Fruit fly (Drosophila melanogaster): ENCODE measurements around the gene Tspo.

The Tspo gene

dm6 chr2L:512028-512427 lies 47.4 kb upstream of the Tspo start (continued):
- no peak for TF ChIP-seq CG10654 (GFP tag; optimal IDR thresholded peaks at IDR 0.05)
- peak in 1 of 2 experiments; percentile 81 for TF ChIP-seq bsh (GFP tag; optimal IDR thresholded peaks at IDR 0.05)
- TF ChIP-seq CG9932 (GFP tag; IDR thresholded peaks at IDR 0.05) = peak; percentile 50
- TF ChIP-seq pnt (GFP tag; optimal IDR thresholded peaks at IDR 0.05) = no peak
- TF ChIP-seq CG7839 (tag; optimal IDR thresholded peaks at IDR 0.05) = peak; percentile 82
- TF ChIP-seq vnd (GFP tag; IDR thresholded peaks at IDR 0.05; ENCODE audit: partially characterized antibody) = no peak
- no peak for TF ChIP-seq CHES-1-like (GFP tag; optimal IDR thresholded peaks at IDR 0.05)
- TF ChIP-seq TFAM (GFP tag; optimal IDR thresholded peaks at IDR 0.05) = no peak
- no peak for TF ChIP-seq yki (optimal IDR thresholded peaks at IDR 0.05)
- no peak for TF ChIP-seq BEAF-32 (GFP tag; optimal IDR thresholded peaks at IDR 0.05)
- TF ChIP-seq NfI (GFP tag; optimal IDR thresholded peaks at IDR 0.05) = peak; percentile 71
- no peak for TF ChIP-seq Dfd (GFP tag; optimal IDR thresholded peaks at IDR 0.05)
- TF ChIP-seq sens (GFP tag) = peak; percentile 95
- TF ChIP-seq CG14014 (GFP tag; IDR thresholded peaks at IDR 0.05) = peak; percentile 44; the same call in 1 of the 2 replicates
- no peak for TF ChIP-seq CG10543 (GFP tag; optimal IDR thresholded peaks at IDR 0.05)
- peak; percentile 76 for TF ChIP-seq ranshi (GFP tag; IDR thresholded peaks at IDR 0.05)
- TF ChIP-seq NC2β (GFP tag; optimal IDR thresholded peaks at IDR 0.05) = no peak
- peak; percentile 13 for TF ChIP-seq CG33213 (GFP tag; optimal IDR thresholded peaks at IDR 0.05)
- no peak for TF ChIP-seq rib (GFP tag; IDR thresholded peaks at IDR 0.05)
- TF ChIP-seq Ravus (GFP tag; IDR thresholded peaks at IDR 0.05) = no peak
- TF ChIP-seq CG15696 (tag; optimal IDR thresholded peaks at IDR 0.05) = no peak
- peak; percentile 55 for TF ChIP-seq Dek (tag; optimal IDR thresholded peaks at IDR 0.05)
- TF ChIP-seq CG10267 (tag; optimal IDR thresholded peaks at IDR 0.05) = no peak
- peak; percentile 70 for TF ChIP-seq slbo (GFP tag; IDR thresholded peaks at IDR 0.05)
- peak; percentile 13 for TF ChIP-seq CG17829 (tag; optimal IDR thresholded peaks at IDR 0.05)
- TF ChIP-seq CG31441 (GFP tag; IDR thresholded peaks at IDR 0.05) = peak; percentile 53; the same call in 1 of the 2 replicates
- TF ChIP-seq Dref (GFP tag; IDR thresholded peaks at IDR 0.05) = no peak
- no peak for TF ChIP-seq ash1 (GFP tag; optimal IDR thresholded peaks at IDR 0.05)
- TF ChIP-seq HLH54F (GFP tag; optimal IDR thresholded peaks at IDR 0.05) = no peak
- TF ChIP-seq knrl (GFP tag; IDR thresholded peaks at IDR 0.05; ENCODE audit: partially characterized antibody) = no peak
- peak; percentile 52 for TF ChIP-seq CG2678 (tag; optimal IDR thresholded peaks at IDR 0.05)
- TF ChIP-seq CG8944 (GFP tag; optimal IDR thresholded peaks at IDR 0.05) = no peak
- TF ChIP-seq Nf-YB (GFP tag; optimal IDR thresholded peaks at IDR 0.05) = peak; percentile 26
- peak; percentile 73 for TF ChIP-seq tgo (GFP tag; IDR thresholded peaks at IDR 0.05)
- no peak for TF ChIP-seq exex (tag; optimal IDR thresholded peaks at IDR 0.05)
- no peak for TF ChIP-seq nau (GFP tag; optimal IDR thresholded peaks at IDR 0.05)
- no peak for TF ChIP-seq Trl (optimal IDR thresholded peaks at IDR 0.05)
- no peak for TF ChIP-seq Trl (GFP tag; optimal IDR thresholded peaks at IDR 0.05)
- no peak for TF ChIP-seq NFAT (GFP tag; IDR thresholded peaks at IDR 0.05)
- peak; percentile 8 for TF ChIP-seq ems (GFP tag; optimal IDR thresholded peaks at IDR 0.05)
- TF ChIP-seq jing (GFP tag; optimal IDR thresholded peaks at IDR 0.05) = peak; percentile 69
- no peak for TF ChIP-seq CG15073 (GFP tag; optimal IDR thresholded peaks at IDR 0.05)
- no peak for TF ChIP-seq peb (GFP tag; IDR thresholded peaks at IDR 0.05)
- TF ChIP-seq ftz-f1 (GFP tag; optimal IDR thresholded peaks at IDR 0.05) = no peak
- TF ChIP-seq Sry-β (GFP tag; optimal IDR thresholded peaks at IDR 0.05) = no peak
- TF ChIP-seq Ada2b (GFP tag; IDR thresholded peaks at IDR 0.05) = 0 out of 2 replicates have a peak, but pooled peaks have one; percentile 20
- no peak for TF ChIP-seq CG4282 (GFP tag; optimal IDR thresholded peaks at IDR 0.05)
- TF ChIP-seq CG6854 (GFP tag; optimal IDR thresholded peaks at IDR 0.05) = no peak
- no peak for TF ChIP-seq vfl (GFP tag; optimal IDR thresholded peaks at IDR 0.05)
- TF ChIP-seq Dip3 (GFP tag; optimal IDR thresholded peaks at IDR 0.05) = no peak
- peak; percentile 57 for TF ChIP-seq CG1603 (tag; optimal IDR thresholded peaks at IDR 0.05)
- no peak for TF ChIP-seq BtbVII (GFP tag; optimal IDR thresholded peaks at IDR 0.05)
